Worm (Caenorhabditis elegans) whole organism, L4/young adult: ENCODE data around the gene srsy-1.

Experiments
- W03F9.2 ChIP-seq: fragments of 150-350 bp; optimal IDR thresholded peaks from 2 replicates; lab custom pipeline; 2014; ENCODE audit warnings: missing biosample characterization, missing genetic modification characterization
- him-1 ChIP-seq: sonication (generic microtip); optimal IDR thresholded peaks from 2 replicates; lab custom pipeline; 2016; ENCODE audit warnings: missing genotype, missing genetic modification reagents, missing genetic modification characterization, missing compliant biosample characterization

DNA sequence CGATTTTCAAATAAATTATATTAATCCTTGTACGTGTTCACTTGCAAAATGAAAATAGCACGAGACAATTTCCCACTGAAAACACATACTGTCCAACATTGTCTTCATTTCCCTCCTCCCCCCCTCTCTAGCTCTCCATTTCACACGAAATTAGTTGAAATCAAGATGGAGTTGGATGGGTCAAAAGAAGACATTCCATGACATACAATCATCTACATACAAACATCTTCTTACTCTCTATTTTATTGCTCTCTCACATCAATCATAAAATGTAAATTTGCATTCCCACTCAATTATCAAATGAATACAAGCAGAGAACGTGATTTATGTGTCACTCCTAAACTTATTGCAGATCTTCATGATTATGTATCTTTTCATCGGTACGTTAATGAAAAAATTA, at the start of gene srsy-1:
- TF ChIP-seq him-1 (tag; lab: Kevin White, UChicago) (no peak), W03F9.2 (tag; lab: Kevin White, UChicago) (no peak)
